Fruit fly (Drosophila melanogaster) whole organism, adult: ENCODE measurements around the gene CG4455.

Source experiments
- CG11617 ChIP-seq: fragments of 200-800 bp; sonication (Bioruptor generic); optimal IDR thresholded peaks from 2 replicates; lab custom pipeline; 2017; ENCODE audit warnings: mild to moderate bottlenecking, missing biosample characterization, missing genetic modification reagents, missing genetic modification characterization
- CG12768 ChIP-seq: fragments of 200-800 bp; sonication (Bioruptor generic); optimal IDR thresholded peaks from 2 replicates; lab custom pipeline; 2017; ENCODE audit warnings: missing biosample characterization, missing genetic modification characterization, mild to moderate bottlenecking, moderate library complexity, missing genetic modification reagents
- CG14711 ChIP-seq: fragments of 200-800 bp; sonication (Bioruptor generic); optimal IDR thresholded peaks from 2 replicates; lab custom pipeline; 2018; ENCODE audit warnings: missing biosample characterization, mild to moderate bottlenecking, missing genetic modification characterization, moderate library complexity
- CG1620 ChIP-seq: fragments of 200-800 bp; sonication (Bioruptor generic); optimal IDR thresholded peaks from 2 replicates; lab custom pipeline; 2016; ENCODE audit warnings: missing biosample characterization, missing genetic modification characterization
- CG33017 ChIP-seq: fragments of 200-800 bp; sonication (Bioruptor generic); optimal IDR thresholded peaks from 2 replicates; lab custom pipeline; 2018; ENCODE audit warnings: missing biosample characterization, mild to moderate bottlenecking, missing genetic modification characterization, moderate library complexity
- CG5204 ChIP-seq: fragments of 200-800 bp; sonication (Bioruptor generic); optimal IDR thresholded peaks from 2 replicates; lab custom pipeline; 2016; ENCODE audit warnings: missing biosample characterization, missing genetic modification characterization
- CG7045 ChIP-seq: fragments of 200-800 bp; sonication (Bioruptor generic); optimal IDR thresholded peaks from 2 replicates; lab custom pipeline; 2017; ENCODE audit warnings: missing biosample characterization, mild to moderate bottlenecking, missing genetic modification characterization
- CG7101 ChIP-seq: fragments of 200-800 bp; sonication (Bioruptor generic); optimal IDR thresholded peaks from 2 replicates; lab custom pipeline; 2018; ENCODE audit warnings: missing biosample characterization, mild to moderate bottlenecking, missing genetic modification characterization, moderate library complexity
- Clk ChIP-seq: fragments of 200-800 bp; sonication (Bioruptor generic); optimal IDR thresholded peaks from 2 replicates; lab custom pipeline; 2017; ENCODE audit warnings: missing biosample characterization, missing genetic modification characterization
- Crg-1 ChIP-seq: fragments of 200-800 bp; sonication (Bioruptor generic); optimal IDR thresholded peaks from 2 replicates; lab custom pipeline; 2016; ENCODE audit warnings: missing biosample characterization, missing genetic modification characterization
- Hr96 ChIP-seq: fragments of 200-800 bp; sonication (Bioruptor generic); optimal IDR thresholded peaks from 2 replicates; lab custom pipeline; 2016; ENCODE audit warnings: missing biosample characterization, missing genetic modification characterization
- Mnt ChIP-seq: fragments of 200-800 bp; sonication (Bioruptor generic); optimal IDR thresholded peaks from 2 replicates; lab custom pipeline; 2016; ENCODE audit warnings: missing biosample characterization, mild to moderate bottlenecking, missing genetic modification characterization
- bab1 ChIP-seq: fragments of 200-800 bp; sonication (Bioruptor generic); optimal IDR thresholded peaks from 3 replicates; lab custom pipeline; 2019; ENCODE audit warnings: missing biosample characterization, mild to moderate bottlenecking, missing genetic modification characterization, moderate library complexity
- cic ChIP-seq: fragments of 200-800 bp; sonication (Bioruptor generic); optimal IDR thresholded peaks from 2 replicates; lab custom pipeline; 2017; ENCODE audit warnings: missing biosample characterization, mild to moderate bottlenecking, missing genetic modification characterization, moderate library complexity
- cnc ChIP-seq, 2 experiments: fragments of >200 bp; optimal IDR thresholded peaks; 2 replicates each; lab custom pipeline; 2017
- kay ChIP-seq: fragments of 200-800 bp; sonication (Bioruptor generic); peaks from one replicate; lab custom pipeline; 2016; ENCODE audit warnings: missing biosample characterization, missing genetic modification characterization, borderline replicate concordance
- ovo ChIP-seq: fragments of 200-800 bp; sonication (Bioruptor generic); optimal IDR thresholded peaks from 2 replicates; lab custom pipeline; 2016; ENCODE audit warnings: missing biosample characterization, missing genetic modification characterization
- pad ChIP-seq: fragments of 200-800 bp; sonication (Bioruptor generic); optimal IDR thresholded peaks from 3 replicates; lab custom pipeline; 2017; ENCODE audit warnings: missing biosample characterization, missing genetic modification characterization, mild to moderate bottlenecking, moderate library complexity, missing genetic modification reagents
- tj ChIP-seq: fragments of 200-800 bp; sonication (Bioruptor generic); optimal IDR thresholded peaks from 3 replicates; lab custom pipeline; 2017; ENCODE audit warnings: missing biosample characterization, mild to moderate bottlenecking, missing genetic modification characterization, moderate library complexity
- toe ChIP-seq: fragments of 200-800 bp; sonication (Bioruptor generic); optimal IDR thresholded peaks from 2 replicates; lab custom pipeline; 2016; ENCODE audit warnings: missing biosample characterization, missing genetic modification characterization

Gene CG4455

dm6 chr2L:16352585-16353580 is at the start of gene CG4455, which contains the start of the genes Hyls1 and chif:
Gene CG4455, plus strand, starts transcription at chr2L:16352934.
Gene Hyls1, minus strand, starts transcription at chr2L:16352628.
Gene chif, minus strand, starts transcription at chr2L:16352628.
- TF ChIP-seq CG33017 (no peak), tj (GFP tag; lab: Kevin White, UChicago) (peak; percentile 7), bab1 (no peak), CG14711 (tag; lab: Kevin White, UChicago) (no peak), Mnt (GFP tag; lab: Kevin White, UChicago) (peak; percentile 32), cnc (optimal IDR thresholded peaks at IDR 0.05; lab: Kevin White, UChicago) (no peak), Clk (no peak), Hr96 (GFP tag; lab: Kevin White, UChicago) (no peak), kay (GFP tag; lab: Kevin White, UChicago) (peak; percentile 91), CG7101 (tag; lab: Kevin White, UChicago) (peak; percentile 20), CG7045 (GFP tag; lab: Kevin White, UChicago) (no peak), CG1620 (GFP tag; lab: Kevin White, UChicago) (peak; percentile 44), toe (peak; percentile 61), ovo (GFP tag; lab: Kevin White, UChicago) (no peak), CG5204 (GFP tag; lab: Kevin White, UChicago) (no peak), cic (GFP tag; lab: Kevin White, UChicago) (no peak), CG11617 (GFP tag; lab: Kevin White, UChicago) (peak; percentile 40), Crg-1 (GFP tag; lab: Kevin White, UChicago) (peak; percentile 39), CG12768 (peak; percentile 30), pad (GFP tag; lab: Kevin White, UChicago) (peak; percentile 1)

- no peak for TF ChIP-seq CG5204 (GFP tag; lab: Kevin White, UChicago)
- no peak for TF ChIP-seq Hr96 (GFP tag; lab: Kevin White, UChicago)
- peak; percentile 35 for TF ChIP-seq Crg-1 (GFP tag; lab: Kevin White, UChicago)
- TF ChIP-seq bab1, result peak; percentile 78
- no peak for TF ChIP-seq kay (GFP tag; lab: Kevin White, UChicago)
- TF ChIP-seq cic (GFP tag; lab: Kevin White, UChicago), result peak; percentile 59
- peak; percentile 89 for TF ChIP-seq tj (GFP tag; lab: Kevin White, UChicago)
- TF ChIP-seq CG12768, result peak; percentile 58
- TF ChIP-seq ovo (GFP tag; lab: Kevin White, UChicago), result peak; percentile 9
- peak; percentile 28 for TF ChIP-seq Clk
- peak; percentile 46 to 65 for TF ChIP-seq cnc (optimal IDR thresholded peaks at IDR 0.05; lab: Kevin White, UChicago)
- TF ChIP-seq toe, result no peak
- peak; percentile 72 for TF ChIP-seq CG11617 (GFP tag; lab: Kevin White, UChicago)
- TF ChIP-seq CG14711 (tag; lab: Kevin White, UChicago), result peak; percentile 76
- no peak for TF ChIP-seq CG1620 (GFP tag; lab: Kevin White, UChicago)
- peak; percentile 66 for TF ChIP-seq Mnt (GFP tag; lab: Kevin White, UChicago)
- TF ChIP-seq pad (GFP tag; lab: Kevin White, UChicago), result peak; percentile 55
- peak; percentile 42 for TF ChIP-seq CG7045 (GFP tag; lab: Kevin White, UChicago)
- TF ChIP-seq CG7101 (tag; lab: Kevin White, UChicago), result peak; percentile 78
- peak; percentile 15 for TF ChIP-seq CG33017
Measured at dm6 chr2L:16307026-16307703, 45.6 kb upstream of the CG4455 start, which contains the start of the genes CG5861 and Syx5. Gene CG5861, minus strand, starts transcription at chr2L:16307298. Gene Syx5, plus strand, starts transcription at chr2L:16307346.

dm6 chr2L:16310648-16311047 is 42.1 kb upstream of the CG4455 start, which contains the start of the genes cni and fzy:
Gene cni, minus strand, starts transcription at chr2L:16310726.
Gene fzy, plus strand, starts transcription at chr2L:16310956.
- TF ChIP-seq CG5204 (GFP tag; lab: Kevin White, UChicago) (no peak), CG11617 (GFP tag; lab: Kevin White, UChicago) (peak; percentile 67), Mnt (GFP tag; lab: Kevin White, UChicago) (peak; percentile 37), bab1 (peak; percentile 74), ovo (GFP tag; lab: Kevin White, UChicago) (no peak), cnc (optimal IDR thresholded peaks at IDR 0.05; lab: Kevin White, UChicago) (no peak), Hr96 (GFP tag; lab: Kevin White, UChicago) (no peak), tj (GFP tag; lab: Kevin White, UChicago) (no peak), cic (GFP tag; lab: Kevin White, UChicago) (peak; percentile 35), CG7101 (tag; lab: Kevin White, UChicago) (peak; percentile 5), kay (GFP tag; lab: Kevin White, UChicago) (no peak), CG14711 (tag; lab: Kevin White, UChicago) (peak; percentile 43), CG7045 (GFP tag; lab: Kevin White, UChicago) (no peak), Crg-1 (GFP tag; lab: Kevin White, UChicago) (no peak), toe (no peak), CG33017 (no peak), pad (GFP tag; lab: Kevin White, UChicago) (no peak), CG12768 (no peak), CG1620 (GFP tag; lab: Kevin White, UChicago) (peak; percentile 29), Clk (no peak)

dm6 chr2L:16315027-16315426 is 37.7 kb upstream of the CG4455 start:
- TF ChIP-seq tj (GFP tag; lab: Kevin White, UChicago) (peak; percentile 81), CG5204 (GFP tag; lab: Kevin White, UChicago) (no peak), kay (GFP tag; lab: Kevin White, UChicago) (peak; percentile 98), toe (no peak), CG7045 (GFP tag; lab: Kevin White, UChicago) (peak; percentile 25), CG11617 (GFP tag; lab: Kevin White, UChicago) (peak; percentile 37), Mnt (GFP tag; lab: Kevin White, UChicago) (peak; percentile 83), ovo (GFP tag; lab: Kevin White, UChicago) (peak; percentile 35), CG14711 (tag; lab: Kevin White, UChicago) (peak; percentile 80), pad (GFP tag; lab: Kevin White, UChicago) (peak; percentile 32), CG33017 (peak; percentile 58), cnc (optimal IDR thresholded peaks at IDR 0.05; lab: Kevin White, UChicago) (no peak), bab1 (peak; percentile 1), CG7101 (tag; lab: Kevin White, UChicago) (peak; percentile 54), cic (GFP tag; lab: Kevin White, UChicago) (peak; percentile 100), Hr96 (GFP tag; lab: Kevin White, UChicago) (no peak), CG1620 (GFP tag; lab: Kevin White, UChicago) (no peak), CG12768 (peak; percentile 83), Clk (no peak), Crg-1 (GFP tag; lab: Kevin White, UChicago) (no peak)
